Worm (Caenorhabditis elegans) whole organism, L1 larva: ENCODE measurements around the gene twk-5.

Source experiments
- alr-1 ChIP-seq: fragments of 200-800 bp; sonication (Bioruptor generic); optimal IDR thresholded peaks from 2 replicates; lab custom pipeline; 2018; ENCODE audit warnings: borderline replicate concordance, mild to moderate bottlenecking, missing genetic modification characterization, missing compliant biosample characterization
- ama-1 ChIP-seq: fragments of 150-350 bp; optimal IDR thresholded peaks from 2 replicates; lab custom pipeline; 2014
- egl-27 ChIP-seq, 2 experiments: fragments of 150-350 bp in 1 of 2; sonication (generic microtip); optimal IDR thresholded peaks; 3 replicates each; lab custom pipeline; 2017 to 2018; ENCODE audit warnings: missing biosample characterization in 2 of 2, missing genetic modification characterization in 2 of 2, missing genetic modification reagents in 2 of 2
- elt-2 ChIP-seq: sonication (generic microtip); optimal IDR thresholded peaks from 2 replicates; lab custom pipeline; 2016; ENCODE audit warnings: missing genetic modification characterization, mild to moderate bottlenecking, inconsistent platforms, missing compliant biosample characterization, missing genetic modification reagents
- lin-39 ChIP-seq: fragments of 150-350 bp; optimal IDR thresholded peaks from 2 replicates; lab custom pipeline; 2014; ENCODE audit warnings: missing biosample characterization, missing genetic modification reagents, missing genetic modification characterization
- lsy-2 ChIP-seq, 2 experiments: fragments of 150-350 bp; optimal IDR thresholded peaks; 2 replicates each; lab custom pipeline; 2014; ENCODE audit warnings: missing biosample characterization in 2 of 2, missing genetic modification characterization in 2 of 2
- mep-1 ChIP-seq: fragments of 150-350 bp; optimal IDR thresholded peaks from 2 replicates; lab custom pipeline; 2014; ENCODE audit warnings: missing biosample characterization, missing genetic modification characterization
- snpc-4 ChIP-seq: fragments of 150-350 bp; optimal IDR thresholded peaks from 2 replicates; lab custom pipeline; 2014; ENCODE audit warnings: missing biosample characterization, missing genetic modification characterization
- unc-62 ChIP-seq: fragments of 150-350 bp; optimal IDR thresholded peaks from 2 replicates; lab custom pipeline; 2014; ENCODE audit warnings: missing biosample characterization, missing genetic modification reagents, missing genetic modification characterization
- zip-4 ChIP-seq: fragments of 200-800 bp; sonication (Bioruptor generic); optimal IDR thresholded peaks from 2 replicates; lab custom pipeline; 2018; ENCODE audit warnings: mild to moderate bottlenecking, missing genetic modification characterization, moderate library complexity, missing compliant biosample characterization

- TF ChIP-seq ama-1 (lab: Kevin White, UChicago) (no peak), snpc-4 (tag; lab: Kevin White, UChicago) (no peak), zip-4 (GFP tag; lab: Kevin White, UChicago) (no peak), egl-27 (tag; optimal IDR thresholded peaks at IDR 0.05; lab: Kevin White, UChicago) (no peak), mep-1 (tag; lab: Kevin White, UChicago) (no peak), alr-1 (tag; lab: Kevin White, UChicago) (no peak), elt-2 (no peak), lin-39 (tag; lab: Kevin White, UChicago) (no peak), unc-62 (no peak), lsy-2 (tag; optimal IDR thresholded peaks at IDR 0.05; lab: Kevin White, UChicago) (no peak)
Observed at ce11 chrII:11526954-11527353, 41.9 kb upstream of the twk-5 start, which contains the start of gene age-1.
